Fruit fly (Drosophila melanogaster): ENCODE results near the gene CG12065.

The CG12065 gene

DNA sequence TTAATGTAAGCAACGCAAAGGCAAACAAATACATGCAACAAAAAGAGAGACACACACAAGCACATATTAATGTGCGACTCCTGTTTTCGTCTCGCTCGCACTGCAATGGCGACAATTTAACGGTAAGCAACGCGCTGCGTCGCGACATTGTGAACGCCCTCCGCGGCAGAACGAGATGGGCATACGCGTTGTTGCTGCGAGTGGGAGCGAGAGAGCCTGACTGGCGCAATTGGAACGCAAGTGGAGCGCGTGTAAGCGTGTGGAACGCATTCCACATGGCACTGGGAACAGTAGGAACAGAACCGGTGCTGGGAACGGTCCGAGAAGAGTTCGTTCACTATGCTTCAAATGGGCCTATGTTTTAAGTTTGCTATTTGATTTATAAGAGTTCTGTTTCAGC is 50.8 kb downstream of the CG12065 start:
- no peak for TF ChIP-seq Sin3A (optimal IDR thresholded peaks at IDR 0.05)
- no peak for TF ChIP-seq ttk (optimal IDR thresholded peaks at IDR 0.05)
- no peak for TF ChIP-seq Myc (optimal IDR thresholded peaks at IDR 0.05)
- TF ChIP-seq psq (optimal IDR thresholded peaks at IDR 0.05) = no peak
- TF ChIP-seq insv (optimal IDR thresholded peaks at IDR 0.05) = no peak
- TF ChIP-seq h (optimal IDR thresholded peaks at IDR 0.05) = no peak

DNA sequence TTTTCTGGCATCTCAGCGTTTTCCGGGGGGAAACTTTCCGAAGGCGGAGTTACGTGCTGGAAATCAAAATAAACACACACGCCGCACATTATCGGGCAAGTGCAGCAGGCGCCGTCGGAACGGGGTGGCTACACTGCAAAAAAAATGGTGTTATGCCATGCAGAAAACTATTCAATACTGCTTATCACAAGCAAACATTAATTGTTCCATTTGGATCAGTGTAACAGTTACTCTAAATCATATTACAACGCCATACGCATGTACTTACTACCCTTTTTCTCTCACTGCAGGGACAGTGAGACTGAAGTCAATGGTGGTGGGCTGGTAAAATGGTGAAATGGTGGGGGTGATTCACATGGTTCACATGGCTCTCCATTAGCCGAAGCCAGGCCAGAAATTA is 53.1 kb downstream of the CG12065 start:
- TF ChIP-seq insv (optimal IDR thresholded peaks at IDR 0.05) (no peak), ttk (optimal IDR thresholded peaks at IDR 0.05) (no peak), Myc (optimal IDR thresholded peaks at IDR 0.05) (no peak), Sin3A (optimal IDR thresholded peaks at IDR 0.05) (no peak), psq (optimal IDR thresholded peaks at IDR 0.05) (no peak)

DNA sequence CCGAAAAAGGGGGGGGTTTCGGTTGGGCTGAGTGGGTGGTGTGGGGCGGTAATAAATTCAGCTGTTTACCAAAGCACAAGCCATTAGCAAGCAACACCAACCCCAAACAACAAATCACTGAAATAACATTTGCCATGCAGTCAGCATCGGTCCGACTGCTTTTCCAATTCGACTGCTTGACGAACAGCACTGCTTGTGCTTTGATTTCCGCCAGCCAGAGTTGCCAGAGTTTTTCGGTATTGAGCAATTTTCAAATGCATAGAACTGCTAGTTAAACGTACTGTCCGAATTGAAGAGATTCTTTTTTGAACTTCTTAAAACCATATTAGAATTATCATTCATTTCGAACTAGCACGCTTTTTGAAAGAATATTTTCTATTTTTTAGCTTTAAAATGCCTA is 60.7 kb downstream of the CG12065 start:
- no peak for TF ChIP-seq Sin3A (optimal IDR thresholded peaks at IDR 0.05)
- no peak for TF ChIP-seq psq (optimal IDR thresholded peaks at IDR 0.05)
- no peak for TF ChIP-seq Myc (optimal IDR thresholded peaks at IDR 0.05)
- TF ChIP-seq ttk (optimal IDR thresholded peaks at IDR 0.05) = no peak
- TF ChIP-seq insv (optimal IDR thresholded peaks at IDR 0.05) = no peak
- TF ChIP-seq h (optimal IDR thresholded peaks at IDR 0.05) = no peak

DNA sequence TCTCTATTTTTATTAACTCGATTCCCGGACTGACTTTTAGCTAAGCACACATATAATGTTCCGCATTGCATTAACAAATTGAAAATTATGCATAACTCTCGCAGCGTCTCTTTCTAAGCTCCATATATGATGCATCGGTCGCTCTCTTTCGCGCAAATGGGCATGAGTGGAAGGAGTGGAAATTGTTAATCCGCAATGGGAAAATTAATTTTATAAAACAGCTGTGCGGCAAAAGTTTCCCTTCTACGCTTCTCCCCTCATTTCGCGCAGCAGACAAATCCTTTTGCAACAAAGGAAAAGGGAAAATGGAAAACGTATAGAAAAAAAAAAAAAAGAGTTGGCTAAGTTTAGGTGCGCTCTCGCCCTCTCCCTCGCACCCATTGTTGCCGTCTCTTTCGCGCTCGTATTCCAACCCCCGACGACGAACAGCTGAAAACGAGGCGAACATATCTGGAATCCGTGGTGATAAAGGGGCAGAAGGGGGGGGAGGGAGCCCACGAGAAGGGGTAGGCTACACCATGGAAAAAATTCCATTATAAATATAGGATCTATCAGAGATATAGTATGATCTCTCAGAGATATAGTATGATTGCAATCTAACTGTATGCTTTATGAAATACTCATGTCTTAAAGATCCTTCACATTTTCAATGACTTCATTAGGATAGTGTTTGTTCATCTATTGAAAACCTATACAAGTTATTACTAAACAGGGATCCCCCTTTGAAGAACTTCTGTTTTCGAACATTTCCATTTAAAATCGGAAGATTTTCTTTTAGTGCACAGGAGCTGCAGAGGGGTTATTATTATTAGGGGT is 62.2 kb downstream of the CG12065 start:
- no peak for TF ChIP-seq ttk (optimal IDR thresholded peaks at IDR 0.05)
- no peak for TF ChIP-seq psq (optimal IDR thresholded peaks at IDR 0.05)
- no peak for TF ChIP-seq Sin3A (optimal IDR thresholded peaks at IDR 0.05)

DNA sequence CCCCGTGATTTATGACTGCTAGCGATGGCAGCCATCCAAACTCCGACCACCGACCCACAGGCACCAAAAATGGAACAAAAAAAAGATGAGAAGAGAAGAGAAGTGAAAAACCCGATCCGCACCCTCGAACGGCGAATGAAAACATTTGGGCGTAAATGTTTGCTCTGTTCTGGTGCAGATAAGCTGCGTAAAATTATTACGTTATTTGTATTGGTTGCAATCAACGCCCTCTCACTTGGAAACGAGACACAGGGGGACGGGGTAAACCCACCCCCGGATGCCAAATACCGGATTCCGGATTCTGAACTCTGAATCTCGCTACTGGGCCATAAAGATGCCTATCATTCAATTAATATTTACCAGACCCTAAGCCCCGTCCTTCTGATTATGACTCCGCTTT is 62.9 kb downstream of the CG12065 start:
- TF ChIP-seq Sin3A (optimal IDR thresholded peaks at IDR 0.05) (no peak), ttk (optimal IDR thresholded peaks at IDR 0.05) (no peak), insv (optimal IDR thresholded peaks at IDR 0.05) (no peak), Myc (optimal IDR thresholded peaks at IDR 0.05) (no peak), h (optimal IDR thresholded peaks at IDR 0.05) (no peak), psq (optimal IDR thresholded peaks at IDR 0.05) (no peak)

All from Kc167 (cell line).